Fruit fly (Drosophila melanogaster) whole organism, adult: ENCODE data around the gene CG7945.

ENCODE experiments used
- CG12768 ChIP-seq: fragments of 200-800 bp; sonication (Bioruptor generic); optimal IDR thresholded peaks from 2 replicates; lab custom pipeline; 2017; ENCODE audit warnings: missing biosample characterization, missing genetic modification characterization, mild to moderate bottlenecking, moderate library complexity, missing genetic modification reagents
- CG7045 ChIP-seq: fragments of 200-800 bp; sonication (Bioruptor generic); optimal IDR thresholded peaks from 2 replicates; lab custom pipeline; 2017; ENCODE audit warnings: missing biosample characterization, mild to moderate bottlenecking, missing genetic modification characterization

- TF ChIP-seq CG12768 (GFP tag; lab: Kevin White, UChicago): no peak
- no peak for TF ChIP-seq CG7045
Observed at dm6 chr3L:15568748-15569147, 44.8 kb upstream of the CG7945 start.
